Worm (Caenorhabditis elegans): ENCODE measurements around the gene F54B11.7.

- TF ChIP-seq ref-1 (GFP tag; conservative IDR thresholded peaks at IDR 0.05) (no peak), flt-1 (GFP tag; IDR thresholded peaks at IDR 0.05) (no peak), ztf-23 (GFP tag; IDR thresholded peaks at IDR 0.05) (no peak), cog-1 (tag; optimal IDR thresholded peaks at IDR 0.05) (no peak), ztf-29 (GFP tag; IDR thresholded peaks at IDR 0.05) (no peak)
Observed at ce11 chrX:13644884-13645283, 44.6 kb downstream of the F54B11.7 start.

Data from whole organism, midembryonic.